Fruit fly (Drosophila melanogaster): ENCODE results near the gene REPTOR.

dm6 chr3R:24626667-24627066 is 44.0 kb upstream of the REPTOR start:
- TF ChIP-seq CG7271 (tag; optimal IDR thresholded peaks at IDR 0.05): no peak
- TF ChIP-seq CG13894 (tag; optimal IDR thresholded peaks at IDR 0.05): no peak
- TF ChIP-seq HmgZ (tag; optimal IDR thresholded peaks at IDR 0.05): no peak
- no peak for TF ChIP-seq Dbx (GFP tag; IDR thresholded peaks at IDR 0.05)
- no peak for TF ChIP-seq Ada2b (GFP tag; IDR thresholded peaks at IDR 0.05)
- no peak for TF ChIP-seq CG12769 (tag; optimal IDR thresholded peaks at IDR 0.05)
- TF ChIP-seq CG3281 (GFP tag; optimal IDR thresholded peaks at IDR 0.05): no peak
- no peak for TF ChIP-seq Mes4 (GFP tag; optimal IDR thresholded peaks at IDR 0.05)
- no peak for TF ChIP-seq cato (GFP tag; optimal IDR thresholded peaks at IDR 0.05; ENCODE audit: borderline replicate concordance)
- TF ChIP-seq Taf1 (GFP tag; IDR thresholded peaks at IDR 0.05): no peak
- no peak for TF ChIP-seq CG12071 (GFP tag; optimal IDR thresholded peaks at IDR 0.05)
- TF ChIP-seq CG30403 (GFP tag; optimal IDR thresholded peaks at IDR 0.05): no peak
